Fruit fly (Drosophila melanogaster): ENCODE measurements around the gene CG31709.
A peak's percentile ranks its signal among the peaks of the same experiment; 100 is the strongest.

CG31709 gene

DNA sequence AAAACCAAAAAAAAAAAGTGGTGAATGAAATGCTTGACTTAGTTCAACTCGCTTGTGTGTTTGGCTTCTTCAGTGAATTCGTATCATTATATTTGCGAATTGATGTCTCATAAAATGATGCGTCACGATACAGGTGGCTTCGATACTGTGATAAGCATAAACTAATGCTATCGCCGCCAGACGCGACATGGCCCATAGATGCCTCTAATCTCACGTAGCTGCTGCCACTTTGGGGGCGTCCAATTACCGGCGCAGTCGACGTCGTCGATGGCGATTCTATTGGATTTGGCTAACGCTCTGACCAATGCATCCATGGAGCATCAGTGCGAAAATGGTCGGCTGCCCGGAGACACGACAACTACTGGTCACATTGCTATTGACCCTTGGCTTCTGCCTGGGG is 35.6 kb downstream of the CG31709 start, which contains the start of gene CG13113:
CG13113 (plus strand) TSS at position 301 of the 400 bp plus-strand sequence.
- TF ChIP-seq CG5204 (GFP tag; optimal IDR thresholded peaks at IDR 0.05) (no peak), CG33017 (tag; optimal IDR thresholded peaks at IDR 0.05) (no peak), CG1620 (GFP tag; optimal IDR thresholded peaks at IDR 0.05) (no peak), Mnt (GFP tag; optimal IDR thresholded peaks at IDR 0.05) (no peak), cnc (optimal IDR thresholded peaks at IDR 0.05) (no peak), CG7045 (GFP tag; optimal IDR thresholded peaks at IDR 0.05) (no peak), Crg-1 (GFP tag; optimal IDR thresholded peaks at IDR 0.05) (no peak)

DNA sequence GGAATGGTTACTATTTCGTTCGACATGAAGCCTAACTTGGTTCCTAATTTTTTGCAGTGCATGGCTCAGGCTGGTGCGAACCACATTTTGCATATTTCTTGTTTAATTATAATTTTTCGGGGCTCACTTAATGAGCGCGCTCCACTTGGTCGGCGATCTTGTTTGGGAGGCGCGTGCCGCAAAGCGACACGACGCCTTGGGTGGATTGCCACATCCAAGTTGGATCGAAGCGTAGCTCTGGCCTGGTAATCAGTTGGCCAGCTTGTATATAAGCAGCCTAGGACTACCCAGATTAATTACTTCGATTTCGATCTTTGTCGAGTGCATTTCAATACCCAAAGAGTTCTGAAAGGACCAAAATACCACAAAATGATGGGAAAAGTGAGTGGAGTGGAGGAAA is 36.9 kb downstream of the CG31709 start, which contains the start of gene Cpr30B:
Cpr30B (plus strand) TSS at position 301 of the 400 bp plus-strand sequence.
- TF ChIP-seq CG33017 (tag; optimal IDR thresholded peaks at IDR 0.05): no peak
- TF ChIP-seq Clk (GFP tag; optimal IDR thresholded peaks at IDR 0.05): no peak
- no peak for TF ChIP-seq CG5204 (GFP tag; optimal IDR thresholded peaks at IDR 0.05)
- no peak for TF ChIP-seq Crg-1 (GFP tag; optimal IDR thresholded peaks at IDR 0.05)
- no peak for TF ChIP-seq cnc (optimal IDR thresholded peaks at IDR 0.05)
- TF ChIP-seq CG14711 (tag; optimal IDR thresholded peaks at IDR 0.05): no peak
- no peak for TF ChIP-seq tj (GFP tag; optimal IDR thresholded peaks at IDR 0.05)
- no peak for TF ChIP-seq kay (GFP tag; ENCODE audit: borderline replicate concordance)
- no peak for TF ChIP-seq bab1 (GFP tag; optimal IDR thresholded peaks at IDR 0.05)

DNA sequence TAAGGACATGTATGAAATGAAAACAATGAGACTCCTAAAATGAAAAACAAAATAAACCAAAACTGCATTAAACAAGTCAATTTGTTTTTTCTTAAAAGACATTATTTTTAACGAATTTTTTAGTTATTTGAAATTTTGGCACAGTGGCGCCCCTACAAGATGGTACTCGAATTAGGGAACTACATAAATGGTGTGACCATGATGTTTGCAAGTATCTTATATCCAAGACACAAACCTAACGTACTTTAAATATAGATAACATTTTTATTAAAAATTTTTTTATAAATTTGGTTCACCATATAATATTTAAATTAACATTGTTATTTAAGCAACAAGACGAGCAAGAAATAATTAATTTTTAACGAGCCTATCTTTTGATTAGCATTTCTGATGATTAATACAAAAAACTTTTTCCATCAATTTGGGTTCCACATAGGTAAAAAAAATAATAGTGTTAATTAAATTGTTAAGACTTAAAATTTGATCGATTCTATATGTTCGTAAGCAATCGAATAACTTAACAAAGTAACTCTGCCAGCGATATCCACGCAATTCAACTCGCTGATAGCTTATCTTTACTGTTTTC is 39.4 kb downstream of the CG31709 start, which contains the start of gene CG17855:
CG17855 (plus strand) TSS at position 536 of the 586 bp plus-strand sequence.
- TF ChIP-seq Hr96 (GFP tag; optimal IDR thresholded peaks at IDR 0.05): no peak
- TF ChIP-seq bab1 (GFP tag; optimal IDR thresholded peaks at IDR 0.05): peak; percentile 40
- TF ChIP-seq CG14711 (tag; optimal IDR thresholded peaks at IDR 0.05): peak; percentile 1
- no peak for TF ChIP-seq CG1620 (GFP tag; optimal IDR thresholded peaks at IDR 0.05)

DNA sequence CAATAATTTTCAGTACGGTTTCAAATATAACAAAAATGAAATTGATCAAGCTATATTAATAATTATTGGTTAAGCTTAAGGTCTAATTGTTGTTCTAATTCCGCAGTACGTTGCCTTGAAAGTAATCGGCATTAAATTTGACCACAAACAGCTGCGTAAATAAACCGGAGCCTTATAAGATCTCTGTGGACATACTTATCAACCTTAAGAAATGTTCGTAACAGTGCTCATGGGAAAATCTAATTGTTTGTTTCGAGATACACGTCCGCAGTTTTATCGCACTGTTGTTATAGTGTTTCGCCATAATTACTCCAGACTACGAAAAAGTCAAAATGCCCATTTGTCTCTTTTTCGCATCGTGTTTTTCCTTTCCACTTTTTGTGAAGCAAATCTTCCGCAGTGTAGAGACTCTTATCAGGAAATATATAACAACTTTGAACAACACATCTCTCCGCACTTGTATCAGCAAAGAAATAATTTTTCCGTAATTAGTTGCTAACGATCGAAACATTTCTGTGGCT is 49.5 kb downstream of the CG31709 start:
- TF ChIP-seq kay (GFP tag; ENCODE audit: borderline replicate concordance) (peak; percentile 67), CG7045 (GFP tag; optimal IDR thresholded peaks at IDR 0.05) (no peak), cic (GFP tag; optimal IDR thresholded peaks at IDR 0.05) (peak; percentile 77), CG11617 (GFP tag; optimal IDR thresholded peaks at IDR 0.05) (peak; percentile 29), CG7101 (tag; optimal IDR thresholded peaks at IDR 0.05) (peak; percentile 11), CG12768 (GFP tag; optimal IDR thresholded peaks at IDR 0.05) (peak; percentile 26), CG33017 (tag; optimal IDR thresholded peaks at IDR 0.05) (peak; percentile 27), CG14711 (tag; optimal IDR thresholded peaks at IDR 0.05) (no peak)

DNA sequence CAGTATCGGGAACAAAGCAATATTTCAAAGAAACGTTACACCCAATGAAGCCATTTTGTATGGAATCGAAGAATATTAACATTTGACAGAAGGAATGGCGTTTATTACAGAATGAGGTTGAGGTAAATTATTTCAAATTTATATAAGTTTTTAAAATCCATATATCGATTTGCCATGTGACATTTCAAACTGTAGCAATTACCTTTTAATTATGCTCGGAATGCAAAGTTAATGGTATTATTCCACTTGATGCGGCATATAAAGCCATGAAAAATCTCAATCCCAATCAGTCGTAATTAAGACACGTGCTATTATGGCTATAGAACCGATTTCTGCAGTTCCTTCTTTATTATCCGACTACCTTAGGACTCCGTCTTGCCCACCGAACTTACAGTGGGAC is 51.2 kb downstream of the CG31709 start, which contains the start of gene CG31883:
CG31883 (plus strand) TSS at position 301 of the 400 bp plus-strand sequence.
- TF ChIP-seq tj (GFP tag; optimal IDR thresholded peaks at IDR 0.05): no peak
- no peak for TF ChIP-seq Hr96 (GFP tag; optimal IDR thresholded peaks at IDR 0.05)
- no peak for TF ChIP-seq CG11617 (GFP tag; optimal IDR thresholded peaks at IDR 0.05)
- no peak for TF ChIP-seq CG33017 (tag; optimal IDR thresholded peaks at IDR 0.05)
- no peak for TF ChIP-seq CG5204 (GFP tag; optimal IDR thresholded peaks at IDR 0.05)
- TF ChIP-seq Mnt (GFP tag; optimal IDR thresholded peaks at IDR 0.05): no peak
- TF ChIP-seq CG12768 (GFP tag; optimal IDR thresholded peaks at IDR 0.05): no peak
- no peak for TF ChIP-seq cnc (optimal IDR thresholded peaks at IDR 0.05)
- no peak for TF ChIP-seq Clk (GFP tag; optimal IDR thresholded peaks at IDR 0.05)
- no peak for TF ChIP-seq pad (GFP tag; optimal IDR thresholded peaks at IDR 0.05)
- TF ChIP-seq CG7045 (GFP tag; optimal IDR thresholded peaks at IDR 0.05): no peak
- TF ChIP-seq CG14711 (tag; optimal IDR thresholded peaks at IDR 0.05): no peak
- TF ChIP-seq kay (GFP tag; ENCODE audit: borderline replicate concordance): no peak
- no peak for TF ChIP-seq Crg-1 (GFP tag; optimal IDR thresholded peaks at IDR 0.05)
- TF ChIP-seq bab1 (GFP tag; optimal IDR thresholded peaks at IDR 0.05): no peak
- TF ChIP-seq cic (GFP tag; optimal IDR thresholded peaks at IDR 0.05): no peak
- no peak for TF ChIP-seq CG1620 (GFP tag; optimal IDR thresholded peaks at IDR 0.05)
- no peak for TF ChIP-seq CG7101 (tag; optimal IDR thresholded peaks at IDR 0.05)
- no peak for TF ChIP-seq toe (GFP tag; optimal IDR thresholded peaks at IDR 0.05)

All from whole organism, adult.